Worm (Caenorhabditis elegans) whole organism, L4 larva: ENCODE data around the gene F59B10.2.
A peak's percentile ranks its signal among the peaks of the same experiment; 100 is the strongest.

ENCODE experiments used
- F49E8.2 ChIP-seq: sonication (generic microtip); optimal IDR thresholded peaks from 2 replicates; lab custom pipeline; 2016; ENCODE audit warnings: missing compliant biosample characterization, mild to moderate bottlenecking, missing genetic modification characterization, borderline replicate concordance
- T20F7.1 ChIP-seq: fragments of 200-800 bp; sonication (Bioruptor generic); optimal IDR thresholded peaks from 2 replicates; lab custom pipeline; 2018; ENCODE audit warnings: mild to moderate bottlenecking, missing genetic modification characterization, missing compliant biosample characterization
- ZK546.5 ChIP-seq, 2 experiments: sonication (generic microtip); optimal IDR thresholded peaks; 2 replicates each; lab custom pipeline; 2017; ENCODE audit warnings: missing biosample characterization in 2 of 2, missing genetic modification characterization in 2 of 2
- ceh-28 ChIP-seq: fragments of 150-350 bp; optimal IDR thresholded peaks from 2 replicates; lab custom pipeline; 2014; ENCODE audit warnings: missing biosample characterization, missing genetic modification reagents, missing genetic modification characterization
- ces-1 ChIP-seq: fragments of 150-350 bp; sonication (generic microtip); optimal IDR thresholded peaks from 4 replicates; lab custom pipeline; 2014; ENCODE audit warnings: missing biosample characterization, missing genetic modification reagents, missing genetic modification characterization
- lsy-2 ChIP-seq, 2 experiments: fragments of 150-350 bp in 1 of 2; sonication (generic microtip) in 1 of 2; optimal IDR thresholded peaks; 2 replicates each; lab custom pipeline; 2014 to 2017; ENCODE audit warnings: missing biosample characterization in 2 of 2, missing genetic modification characterization in 2 of 2
- mdl-1 ChIP-seq, 2 experiments: fragments of 150-350 bp in 1 of 2; sonication (generic microtip) in 1 of 2; optimal IDR thresholded peaks; 2 replicates each; lab custom pipeline; 2014 to 2017; ENCODE audit warnings: missing biosample characterization in 2 of 2, missing genetic modification characterization in 2 of 2
- nhr-111 ChIP-seq: fragments of 200-800 bp; sonication (Bioruptor generic); optimal IDR thresholded peaks from 2 replicates; lab custom pipeline; 2018; ENCODE audit warnings: mild to moderate bottlenecking, missing genetic modification characterization, missing compliant biosample characterization
- nhr-237 ChIP-seq: sonication (generic microtip); optimal IDR thresholded peaks from 2 replicates; lab custom pipeline; 2017; ENCODE audit warnings: missing biosample characterization, missing genetic modification characterization
- nhr-28 ChIP-seq: fragments of 150-350 bp; optimal IDR thresholded peaks from 2 replicates; lab custom pipeline; 2014; ENCODE audit warnings: missing biosample characterization, missing genetic modification characterization
- nhr-6 ChIP-seq: fragments of 150-350 bp; optimal IDR thresholded peaks from 2 replicates; lab custom pipeline; 2014; ENCODE audit warnings: missing biosample characterization, missing genetic modification characterization

ce11 chrII:10502491-10503063, 7.1 kb downstream of the F59B10.2 start, which contains the start of gene myrf-1:
- TF ChIP-seq T20F7.1 (GFP tag; lab: Kevin White, UChicago) (peak; percentile 44), nhr-6 (peak; percentile 60), ZK546.5 (tag; optimal IDR thresholded peaks at IDR 0.05; lab: Kevin White, UChicago) (no peak), nhr-111 (GFP tag; lab: Kevin White, UChicago) (no peak), lsy-2 (tag; optimal IDR thresholded peaks at IDR 0.05; lab: Kevin White, UChicago) (peak; percentile 25 to 74), nhr-28 (tag; lab: Kevin White, UChicago) (peak; percentile 83), nhr-237 (tag; lab: Kevin White, UChicago) (no peak), ceh-28 (no peak), ces-1 (no peak), mdl-1 (tag; optimal IDR thresholded peaks at IDR 0.05; lab: Kevin White, UChicago) (peak; percentile 59 to 92), F49E8.2 (no peak)
